Fruit fly (Drosophila melanogaster) whole organism, prepupa: ENCODE measurements around the gene CG43638.

Experiments
- CG11902 ChIP-seq: fragments of 200-800 bp; sonication (Bioruptor generic); optimal IDR thresholded peaks from 3 replicates; lab custom pipeline; 2016; ENCODE audit warnings: missing biosample characterization, missing genetic modification characterization
- CG15336 ChIP-seq: fragments of 200-800 bp; sonication (Bioruptor generic); IDR thresholded peaks from 2 replicates; pipeline ENCODE4 v1.3.6; 2022; ENCODE audit warnings: missing biosample characterization, missing genetic modification characterization
- CG32006 ChIP-seq: fragments of 200-800 bp; sonication (Bioruptor generic); optimal IDR thresholded peaks from 3 replicates; lab custom pipeline; 2017; ENCODE audit warnings: missing biosample characterization, mild to moderate bottlenecking, missing genetic modification characterization
- CG6163 ChIP-seq: fragments of 200-800 bp; sonication (Bioruptor generic); IDR thresholded peaks from 3 replicates; pipeline ENCODE4 v1.3.6; 2022; ENCODE audit warnings: missing biosample characterization, missing genetic modification characterization
- Eip78C ChIP-seq: fragments of 200-800 bp; sonication (Bioruptor generic); peaks from one replicate; lab custom pipeline; 2016; ENCODE audit warnings: missing biosample characterization, missing genetic modification characterization
- Gug ChIP-seq: fragments of 200-800 bp; sonication (Bioruptor generic); IDR thresholded peaks from 2 replicates; pipeline ENCODE4 v1.3.6; 2022; ENCODE audit warnings: missing biosample characterization, missing genetic modification characterization
- Hr38 ChIP-seq: sonication (Bioruptor generic); optimal IDR thresholded peaks from 2 replicates; lab custom pipeline; 2016; ENCODE audit warnings: missing biosample characterization, missing genetic modification characterization
- Met ChIP-seq: fragments of 200-800 bp; sonication (Bioruptor generic); optimal IDR thresholded peaks from 3 replicates; lab custom pipeline; 2016; ENCODE audit warnings: missing biosample characterization, missing genetic modification characterization
- achi ChIP-seq: fragments of 200-800 bp; sonication (Bioruptor generic); optimal IDR thresholded peaks from 3 replicates; lab custom pipeline; 2016; ENCODE audit warnings: missing biosample characterization, missing genetic modification characterization
- salr ChIP-seq, 2 experiments: fragments of 200-800 bp; sonication (Bioruptor generic); optimal IDR thresholded peaks; 3 replicates each; lab custom pipeline; 2016 to 2018; ENCODE audit warnings: missing biosample characterization in 2 of 2, missing genetic modification characterization in 2 of 2, mild to moderate bottlenecking in 1 of 2
- svp ChIP-seq: fragments of 200-800 bp; sonication (Bioruptor generic); peaks from one replicate; lab custom pipeline; 2016; ENCODE audit warnings: missing biosample characterization, missing genetic modification characterization

Gene CG43638

DNA sequence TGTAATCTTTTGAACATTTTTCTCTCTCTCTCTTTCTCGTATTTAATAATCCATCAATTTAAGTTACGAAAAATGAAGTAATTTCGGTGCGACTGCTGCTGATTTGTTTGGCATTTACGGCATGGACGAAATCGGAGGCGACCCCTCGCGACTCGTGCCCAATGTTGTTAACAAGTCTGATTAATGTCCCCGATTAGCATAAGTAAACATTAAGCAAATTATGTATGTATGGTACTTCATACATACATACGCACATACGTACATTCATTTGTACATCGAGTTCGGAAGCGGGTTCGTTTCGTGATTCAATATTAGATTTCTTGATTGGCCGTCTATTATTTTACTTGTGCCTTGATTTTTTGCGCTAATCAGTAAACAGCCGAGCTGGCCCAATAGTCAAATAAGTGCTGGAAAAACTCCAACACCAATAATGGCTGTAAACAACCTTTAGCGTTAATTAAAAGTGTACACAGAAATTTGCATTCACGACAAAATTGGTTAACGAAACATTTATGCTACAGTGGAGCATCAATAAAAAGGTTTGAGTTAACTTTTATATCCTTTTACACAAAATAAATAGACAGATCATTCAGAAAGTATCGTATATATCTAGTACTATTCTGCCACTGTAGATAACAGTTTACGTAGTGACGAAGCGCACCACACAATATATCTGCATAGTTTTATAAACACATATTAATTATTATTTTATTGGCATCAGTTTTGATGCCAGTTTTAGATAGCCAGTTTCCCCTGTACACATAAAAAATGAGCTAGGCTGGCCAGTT is 46.7 kb downstream of the CG43638 start (continued):
- peak; percentile 60 for TF ChIP-seq CG15336 (GFP tag; lab: Robert Waterston, UW)
- no peak for TF ChIP-seq Hr38
- TF ChIP-seq salr (GFP tag; optimal IDR thresholded peaks at IDR 0.05; lab: Kevin White, UChicago): peak in 1 of 2 experiments; percentile 6
- TF ChIP-seq Gug: 0 out of 2 replicates have a peak, but pooled peaks have one; percentile 16
- TF ChIP-seq Eip78C (GFP tag; lab: Kevin White, UChicago): peak; percentile 63
- TF ChIP-seq CG11902 (GFP tag; lab: Kevin White, UChicago): no peak
- peak; percentile 29 for TF ChIP-seq achi (GFP tag; lab: Kevin White, UChicago)
- TF ChIP-seq CG32006: peak; percentile 66
- no peak for TF ChIP-seq svp (GFP tag; lab: Kevin White, UChicago)
- TF ChIP-seq, all 60 proteins: peak for 30

- TF ChIP-seq Met (GFP tag; lab: Kevin White, UChicago) (no peak), CG6163 (GFP tag; lab: Robert Waterston, UW) (0 out of 3 replicates have a peak, but pooled peaks have one; percentile 9)
Measured at dm6 chr3L:12092860-12093359, 48.5 kb downstream of the CG43638 start.
